Fruit fly (Drosophila melanogaster) whole organism, embryonic: ENCODE data around the gene hry.

ENCODE experiments used
- CG7963 ChIP-seq: fragments of 200-800 bp; sonication (Bioruptor generic); IDR thresholded peaks from 3 replicates; pipeline ENCODE4 v1.3.6; 2022; ENCODE audit warnings: missing biosample characterization, missing genetic modification characterization; ENCODE audit not compliant: partially characterized antibody
- hkb ChIP-seq, 2 experiments: fragments of 200-800 bp in 1 of 2; fragments of >200 bp in 1 of 2; sonication (Bioruptor generic) in 1 of 2; IDR thresholded peaks in 1 of 2; optimal IDR thresholded peaks in 1 of 2; 2 replicates each; pipeline versions ENCODE4 v1.3.6 to Lab custom; 2017 to 2022; ENCODE audit warnings: missing biosample characterization in 1 of 2, missing genetic modification characterization in 1 of 2
- mam ChIP-seq: fragments of 200-800 bp; sonication (Bioruptor generic); optimal IDR thresholded peaks from 3 replicates; lab custom pipeline; 2016; ENCODE audit warnings: missing biosample characterization, missing genetic modification characterization
- run ChIP-seq: fragments of 200-800 bp; sonication (Bioruptor generic); optimal IDR thresholded peaks from 3 replicates; lab custom pipeline; 2018; ENCODE audit warnings: missing biosample characterization, mild to moderate bottlenecking, missing genetic modification characterization

- no peak for TF ChIP-seq mam
- no peak for TF ChIP-seq run (tag; lab: Kevin White, UChicago)
- TF ChIP-seq CG7963 (GFP tag; lab: Robert Waterston, UW): no peak
- no peak for TF ChIP-seq hkb (optimal IDR thresholded peaks at IDR 0.05; lab: Kevin White, UChicago)
- TF ChIP-seq hkb (GFP tag; IDR thresholded peaks at IDR 0.05; lab: Robert Waterston, UW): 0 out of 2 replicates have a peak, but pooled peaks have one; percentile 29
These were observed 8.2 kb downstream of the hry start for dm6 chr3L:8683773-8684172.
